Fruit fly (Drosophila melanogaster) whole organism, adult: Measurements from ENCODE around the gene Ntl.

Source experiments
- CG33017 ChIP-seq: fragments of 200-800 bp; sonication (Bioruptor generic); optimal IDR thresholded peaks from 2 replicates; lab custom pipeline; 2018; ENCODE audit warnings: missing biosample characterization, mild to moderate bottlenecking, missing genetic modification characterization, moderate library complexity
- pad ChIP-seq: fragments of 200-800 bp; sonication (Bioruptor generic); optimal IDR thresholded peaks from 3 replicates; lab custom pipeline; 2017; ENCODE audit warnings: missing biosample characterization, missing genetic modification characterization, mild to moderate bottlenecking, moderate library complexity, missing genetic modification reagents
- toe ChIP-seq: fragments of 200-800 bp; sonication (Bioruptor generic); optimal IDR thresholded peaks from 2 replicates; lab custom pipeline; 2016; ENCODE audit warnings: missing biosample characterization, missing genetic modification characterization

dm6 chr2L:7701417-7701816 is 9.3 kb upstream of the Ntl start, which contains the start of gene Tep2:
- TF ChIP-seq CG33017 (tag; lab: Kevin White, UChicago) (no peak), pad (GFP tag; lab: Kevin White, UChicago) (no peak), toe (GFP tag; lab: Kevin White, UChicago) (no peak)
